Fruit fly (Drosophila melanogaster) S2 (cell line): ENCODE data around the gene Ubr3.

Experiments used
- CG8478 ChIP-seq: fragments of >200 bp; optimal IDR thresholded peaks from 2 replicates; lab custom pipeline; 2018
- CTCF ChIP-seq, 2 experiments: fragments of >200 bp; optimal IDR thresholded peaks; 2 replicates each; lab custom pipeline; 2018

dm6 chrX:7901153-7902038 is 34.3 kb upstream of the Ubr3 start, which contains the start of the genes RpS6 and bys:
- TF ChIP-seq CTCF (optimal IDR thresholded peaks at IDR 0.05; lab: Kevin White, UChicago) (peak in 1 of 2 experiments; percentile 2), CG8478 (lab: Kevin White, UChicago) (no peak)
